Fruit fly (Drosophila melanogaster): Measurements from ENCODE around the gene CG45071.
A peak's percentile ranks its signal among the peaks of the same experiment; 100 is the strongest.

The CG45071 gene

DNA sequence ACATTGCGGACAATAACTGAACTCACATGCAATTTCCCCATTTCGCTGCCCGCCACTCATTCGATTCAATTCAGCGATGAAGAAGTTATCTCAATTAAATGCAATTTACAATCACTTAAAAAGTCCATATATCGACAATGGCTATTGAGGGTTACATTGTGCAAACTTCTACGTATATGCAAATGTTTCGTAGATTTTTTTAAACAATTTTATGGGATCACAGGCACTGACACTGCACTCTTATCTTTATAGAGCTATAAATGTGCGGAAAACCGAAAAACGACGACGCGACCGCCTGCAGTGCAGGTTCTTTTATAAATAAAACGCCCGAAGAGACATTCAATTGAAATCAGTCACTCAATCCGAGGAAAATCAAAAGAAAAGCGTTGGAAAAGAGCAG, 17.4 kb upstream of the CG45071 start:
- TF ChIP-seq CG15336 (GFP tag; IDR thresholded peaks at IDR 0.05): peak; percentile 17; the same call in 1 of the 2 replicates
- no peak for TF ChIP-seq Lpt (GFP tag; optimal IDR thresholded peaks at IDR 0.05)
- TF ChIP-seq spab (GFP tag; optimal IDR thresholded peaks at IDR 0.05): no peak
- TF ChIP-seq CG9139 (GFP tag; optimal IDR thresholded peaks at IDR 0.05): no peak
- no peak for TF ChIP-seq CG7368 (GFP tag; optimal IDR thresholded peaks at IDR 0.05)
- no peak for TF ChIP-seq CG10669 (GFP tag; optimal IDR thresholded peaks at IDR 0.05)
- no peak for TF ChIP-seq achi (GFP tag; optimal IDR thresholded peaks at IDR 0.05)
- no peak for TF ChIP-seq Gug (GFP tag; IDR thresholded peaks at IDR 0.05)
- TF ChIP-seq esn (GFP tag; optimal IDR thresholded peaks at IDR 0.05): no peak
- TF ChIP-seq Blimp-1 (GFP tag; optimal IDR thresholded peaks at IDR 0.05): no peak
- no peak for TF ChIP-seq Eip93F (GFP tag; optimal IDR thresholded peaks at IDR 0.05)
- no peak for TF ChIP-seq CG6808 (GFP tag; optimal IDR thresholded peaks at IDR 0.05)
- TF ChIP-seq CG11762 (GFP tag; optimal IDR thresholded peaks at IDR 0.05; ENCODE audit: insufficient read depth): no peak
- no peak for TF ChIP-seq Ets21C (GFP tag; optimal IDR thresholded peaks at IDR 0.05)
- TF ChIP-seq eg (GFP tag; IDR thresholded peaks at IDR 0.05): no peak
- peak; percentile 95 for TF ChIP-seq svp (GFP tag)
- no peak for TF ChIP-seq CG8632 (GFP tag; optimal IDR thresholded peaks at IDR 0.05)
- TF ChIP-seq Hr38 (GFP tag; optimal IDR thresholded peaks at IDR 0.05): no peak
- no peak for TF ChIP-seq CG6854 (GFP tag; optimal IDR thresholded peaks at IDR 0.05)
- TF ChIP-seq CG6276 (GFP tag; optimal IDR thresholded peaks at IDR 0.05): peak; percentile 5
- no peak for TF ChIP-seq salr (GFP tag; optimal IDR thresholded peaks at IDR 0.05)
- no peak for TF ChIP-seq Eip78C (GFP tag)
- no peak for TF ChIP-seq Smox (GFP tag; optimal IDR thresholded peaks at IDR 0.05)
- TF ChIP-seq CG11902 (GFP tag; optimal IDR thresholded peaks at IDR 0.05): no peak
- TF ChIP-seq OdsH (GFP tag; optimal IDR thresholded peaks at IDR 0.05): no peak
- no peak for TF ChIP-seq dsx (GFP tag; optimal IDR thresholded peaks at IDR 0.05; ENCODE audit: poor library complexity, severe bottlenecking)

DNA sequence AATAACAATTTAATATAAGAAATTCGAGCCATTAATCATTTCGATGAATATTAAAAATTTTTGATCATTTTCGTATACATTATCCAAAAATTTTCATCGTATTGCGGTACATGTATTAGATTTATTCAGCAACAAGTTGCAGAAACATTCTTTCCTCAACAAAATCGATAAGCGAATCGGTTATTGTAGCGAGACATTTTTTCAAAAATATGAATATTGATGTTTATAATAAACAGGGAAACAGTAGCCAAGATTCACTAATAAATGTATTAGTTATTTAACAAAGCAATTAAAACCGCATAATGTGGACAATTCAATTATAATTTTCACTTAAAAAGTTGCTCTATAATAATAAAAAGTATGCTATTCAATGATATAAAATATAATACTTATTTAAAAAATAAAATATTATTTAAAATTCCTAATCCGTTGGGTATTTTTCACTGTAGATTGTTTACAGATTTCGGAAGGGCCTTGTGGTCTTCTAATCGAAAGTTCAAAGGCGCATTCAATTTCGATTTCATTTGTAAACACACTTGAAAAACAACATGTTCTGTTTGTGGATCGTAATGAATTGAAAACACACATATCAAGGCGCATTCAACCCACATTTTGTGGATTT, 16.5 kb upstream of the CG45071 start:
- TF ChIP-seq CG6276 (GFP tag; optimal IDR thresholded peaks at IDR 0.05) (no peak), Ets21C (GFP tag; optimal IDR thresholded peaks at IDR 0.05) (no peak), fkh (GFP tag; optimal IDR thresholded peaks at IDR 0.05) (no peak), CG3032 (tag; optimal IDR thresholded peaks at IDR 0.05) (no peak), CG32006 (GFP tag; optimal IDR thresholded peaks at IDR 0.05) (no peak), CG6854 (GFP tag; optimal IDR thresholded peaks at IDR 0.05) (no peak), cyc (GFP tag; optimal IDR thresholded peaks at IDR 0.05) (no peak), ss (GFP tag; optimal IDR thresholded peaks at IDR 0.05) (no peak), pdm3 (GFP tag; optimal IDR thresholded peaks at IDR 0.05) (no peak), CG6808 (GFP tag; optimal IDR thresholded peaks at IDR 0.05) (no peak), spab (GFP tag; optimal IDR thresholded peaks at IDR 0.05) (no peak), CG3919 (GFP tag; optimal IDR thresholded peaks at IDR 0.05) (no peak), Hr39 (GFP tag; optimal IDR thresholded peaks at IDR 0.05) (no peak), CG11762 (GFP tag; optimal IDR thresholded peaks at IDR 0.05; ENCODE audit: insufficient read depth) (no peak), CG11294 (GFP tag; IDR thresholded peaks at IDR 0.05) (no peak), achi (GFP tag; optimal IDR thresholded peaks at IDR 0.05) (no peak), CG34406 (GFP tag; optimal IDR thresholded peaks at IDR 0.05) (no peak)

DNA sequence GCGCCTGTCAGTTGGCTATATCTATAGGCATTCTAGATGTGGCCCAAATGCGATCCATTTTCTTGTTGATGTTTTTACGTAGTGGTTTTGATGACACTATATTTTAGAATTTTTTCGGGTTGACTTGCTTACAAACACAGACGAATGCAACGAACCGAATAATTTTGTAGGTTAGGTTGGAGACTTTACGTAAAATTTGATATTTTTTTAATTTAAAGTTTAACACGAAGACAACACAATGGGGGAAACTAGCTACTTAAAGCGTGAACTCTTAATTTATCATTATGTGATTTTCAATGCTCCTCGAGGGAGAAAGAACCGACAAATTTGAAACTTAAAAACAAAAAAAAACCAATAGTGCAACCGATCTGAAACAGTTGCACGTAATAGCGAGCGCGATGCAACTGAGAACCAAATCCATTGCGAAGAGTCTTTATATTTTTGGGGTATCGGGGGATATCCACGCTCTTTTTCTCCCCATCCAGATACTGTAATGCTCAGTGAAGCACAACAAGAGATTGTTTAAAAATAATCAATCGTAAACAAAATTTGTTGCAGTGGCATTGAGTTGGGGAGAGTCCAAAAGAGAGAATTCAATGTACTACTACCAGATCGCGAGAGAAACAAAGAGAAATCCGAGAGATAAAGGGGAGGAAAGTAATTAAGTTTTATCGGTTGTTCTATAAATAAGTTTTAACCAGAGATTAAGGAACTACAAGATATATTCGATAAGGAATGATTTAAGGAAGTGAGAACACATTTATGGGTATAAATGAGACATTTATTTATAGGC, 15.6 kb upstream of the CG45071 start:
- TF ChIP-seq Hr39 (GFP tag; optimal IDR thresholded peaks at IDR 0.05): no peak
- TF ChIP-seq CG7368 (GFP tag; optimal IDR thresholded peaks at IDR 0.05): no peak
- TF ChIP-seq dsx (GFP tag; optimal IDR thresholded peaks at IDR 0.05; ENCODE audit: poor library complexity, severe bottlenecking): no peak
- no peak for TF ChIP-seq CG6808 (GFP tag; optimal IDR thresholded peaks at IDR 0.05)
- no peak for TF ChIP-seq Sox15 (GFP tag; optimal IDR thresholded peaks at IDR 0.05)

All from whole organism, prepupa.